Worm (Caenorhabditis elegans) whole organism, L2 larva: ENCODE data around the gene rpl-10.

Experiments used
- ceh-16 ChIP-seq: fragments of 150-350 bp; optimal IDR thresholded peaks from 2 replicates; lab custom pipeline; 2014; ENCODE audit warnings: missing biosample characterization, missing genetic modification characterization
- dmd-4 ChIP-seq: sonication (generic microtip); optimal IDR thresholded peaks from 2 replicates; lab custom pipeline; 2017; ENCODE audit warnings: missing biosample characterization, missing genetic modification characterization
- egl-27 ChIP-seq: sonication (generic microtip); optimal IDR thresholded peaks from 3 replicates; lab custom pipeline; 2017; ENCODE audit warnings: missing biosample characterization, missing genetic modification reagents, missing genetic modification characterization
- fos-1 ChIP-seq: fragments of 150-350 bp; optimal IDR thresholded peaks from 2 replicates; lab custom pipeline; 2014; ENCODE audit warnings: missing biosample characterization, missing genetic modification characterization
- mab-5 ChIP-seq: fragments of 150-350 bp; optimal IDR thresholded peaks from 2 replicates; lab custom pipeline; 2014; ENCODE audit warnings: missing biosample characterization, missing genetic modification characterization
- nhr-77 ChIP-seq: fragments of 150-350 bp; optimal IDR thresholded peaks from 2 replicates; lab custom pipeline; 2014; ENCODE audit warnings: missing biosample characterization, missing genetic modification characterization
- unc-55 ChIP-seq: fragments of 150-350 bp; sonication (generic microtip); optimal IDR thresholded peaks from 3 replicates; lab custom pipeline; 2014; ENCODE audit warnings: missing biosample characterization, missing genetic modification reagents, missing genetic modification characterization
- unc-62 ChIP-seq: fragments of 150-350 bp; optimal IDR thresholded peaks from 2 replicates; lab custom pipeline; 2014; ENCODE audit warnings: missing biosample characterization, missing genetic modification reagents, missing genetic modification characterization
- zag-1 ChIP-seq: fragments of 150-350 bp; optimal IDR thresholded peaks from 2 replicates; lab custom pipeline; 2014; ENCODE audit warnings: missing biosample characterization, missing genetic modification characterization

ce11 chrII:8106921-8107695, 36.6 kb upstream of the rpl-10 start, which contains the start of the genes chst-1 and C41C4.9:
- TF ChIP-seq zag-1 (tag; lab: Kevin White, UChicago), result no peak
- no peak for TF ChIP-seq mab-5 (tag; lab: Kevin White, UChicago)
- TF ChIP-seq dmd-4 (tag; lab: Kevin White, UChicago), result no peak
- no peak for TF ChIP-seq nhr-77 (tag; lab: Kevin White, UChicago)
- TF ChIP-seq unc-55 (GFP tag; lab: Kevin White, UChicago), result no peak
- TF ChIP-seq unc-62 (GFP tag; lab: Kevin White, UChicago), result no peak
- peak; percentile 64 for TF ChIP-seq egl-27
- peak; percentile 87 for TF ChIP-seq fos-1
- TF ChIP-seq ceh-16 (tag; lab: Kevin White, UChicago), result peak; percentile 14
